Fruit fly (Drosophila melanogaster) whole organism, embryonic: Measurements from ENCODE around the gene CG34163.

Experiments
- Atf-2 ChIP-seq: fragments of 200-800 bp; sonication (Bioruptor generic); optimal IDR thresholded peaks from 2 replicates; lab custom pipeline; 2016; ENCODE audit warnings: missing biosample characterization, missing genetic modification characterization
- BEAF-32 ChIP-seq: fragments of 200-800 bp; sonication (Bioruptor generic); optimal IDR thresholded peaks from 3 replicates; lab custom pipeline; 2017; ENCODE audit warnings: missing biosample characterization, missing genetic modification characterization, mild to moderate bottlenecking, moderate library complexity, missing genetic modification reagents
- CG10267 ChIP-seq: fragments of 200-800 bp; sonication (Bioruptor generic); optimal IDR thresholded peaks from 2 replicates; lab custom pipeline; 2018; ENCODE audit warnings: missing biosample characterization, mild to moderate bottlenecking, missing genetic modification characterization, moderate library complexity
- CG10321 ChIP-seq: fragments of 200-800 bp; sonication (Bioruptor generic); IDR thresholded peaks from 2 replicates; pipeline ENCODE4 v1.3.6; 2022; ENCODE audit warnings: missing biosample characterization, missing genetic modification characterization
- CG11085 ChIP-seq: fragments of 200-800 bp; sonication (Bioruptor generic); IDR thresholded peaks from 2 replicates; pipeline ENCODE4 v1.3.6; 2022; ENCODE audit warnings: missing biosample characterization, missing genetic modification characterization
- CG11560 ChIP-seq: fragments of 200-800 bp; sonication (Bioruptor generic); IDR thresholded peaks from 3 replicates; pipeline ENCODE4 v1.3.6; 2022; ENCODE audit warnings: missing biosample characterization, missing genetic modification characterization
- CG12155 ChIP-seq: fragments of 200-800 bp; sonication (Bioruptor generic); optimal IDR thresholded peaks from 3 replicates; lab custom pipeline; 2016; ENCODE audit warnings: missing biosample characterization, missing genetic modification characterization
- CG12942 ChIP-seq: fragments of 200-800 bp; sonication (Bioruptor generic); optimal IDR thresholded peaks from 3 replicates; lab custom pipeline; 2016; ENCODE audit warnings: missing biosample characterization, missing genetic modification characterization
- CG13296 ChIP-seq: fragments of 200-800 bp; sonication (Bioruptor generic); optimal IDR thresholded peaks from 3 replicates; lab custom pipeline; 2018; ENCODE audit warnings: missing biosample characterization, mild to moderate bottlenecking, missing genetic modification characterization
- CG14860 ChIP-seq: fragments of 200-800 bp; sonication (Bioruptor generic); IDR thresholded peaks from 3 replicates; pipeline ENCODE4 v1.3.6; 2022; ENCODE audit warnings: missing biosample characterization, missing genetic modification characterization; ENCODE audit not compliant: partially characterized antibody
- CG16779 ChIP-seq: fragments of 200-800 bp; sonication (Bioruptor generic); IDR thresholded peaks from 2 replicates; pipeline ENCODE4 v1.3.6; 2022; ENCODE audit warnings: missing biosample characterization, missing genetic modification characterization
- CG17359 ChIP-seq: fragments of 200-800 bp; sonication (Bioruptor generic); optimal IDR thresholded peaks from 3 replicates; lab custom pipeline; 2018; ENCODE audit warnings: missing biosample characterization, mild to moderate bottlenecking, missing genetic modification characterization, moderate library complexity
- CG2120 ChIP-seq: fragments of 200-800 bp; sonication (Bioruptor generic); optimal IDR thresholded peaks from 3 replicates; lab custom pipeline; 2016; ENCODE audit warnings: missing biosample characterization, missing genetic modification characterization
- CG2712 ChIP-seq: fragments of 200-800 bp; optimal IDR thresholded peaks from 3 replicates; lab custom pipeline; 2019; ENCODE audit warnings: missing biosample characterization, mild to moderate bottlenecking, missing genetic modification characterization, moderate library complexity
- CG4282 ChIP-seq: fragments of 200-800 bp; sonication (Bioruptor generic); optimal IDR thresholded peaks from 2 replicates; lab custom pipeline; 2016; ENCODE audit warnings: missing biosample characterization, missing genetic modification characterization
- CG4328 ChIP-seq: fragments of 200-800 bp; sonication (Bioruptor generic); optimal IDR thresholded peaks from 3 replicates; lab custom pipeline; 2017; ENCODE audit warnings: missing biosample characterization, missing genetic modification reagents, missing genetic modification characterization
- CG6254 ChIP-seq: fragments of 200-800 bp; sonication (Bioruptor generic); optimal IDR thresholded peaks from 3 replicates; lab custom pipeline; 2017; ENCODE audit warnings: mild to moderate bottlenecking, missing biosample characterization, missing genetic modification reagents, missing genetic modification characterization
- CG6654 ChIP-seq: fragments of 200-800 bp; sonication (Bioruptor generic); optimal IDR thresholded peaks from 2 replicates; lab custom pipeline; 2017; ENCODE audit warnings: missing biosample characterization, mild to moderate bottlenecking, missing genetic modification characterization
- CG6683 ChIP-seq: fragments of 200-800 bp; sonication (Bioruptor generic); optimal IDR thresholded peaks from 2 replicates; lab custom pipeline; 2017; ENCODE audit warnings: missing biosample characterization, mild to moderate bottlenecking, missing genetic modification characterization, missing genetic modification reagents
- CG7357 ChIP-seq: fragments of 200-800 bp; sonication (Bioruptor generic); IDR thresholded peaks from 3 replicates; pipeline ENCODE4 v1.3.6; 2022; ENCODE audit warnings: missing biosample characterization, missing genetic modification characterization
- CG8359 ChIP-seq: fragments of 200-800 bp; sonication (Bioruptor generic); optimal IDR thresholded peaks from 2 replicates; lab custom pipeline; 2017; ENCODE audit warnings: missing biosample characterization, mild to moderate bottlenecking, missing genetic modification characterization, borderline replicate concordance
- CG9437 ChIP-seq: fragments of 200-800 bp; sonication (Bioruptor generic); optimal IDR thresholded peaks from 2 replicates; lab custom pipeline; 2018; ENCODE audit warnings: missing biosample characterization, mild to moderate bottlenecking, missing genetic modification characterization
- Camta ChIP-seq: fragments of 200-800 bp; sonication (Bioruptor generic); optimal IDR thresholded peaks from 2 replicates; lab custom pipeline; 2016; ENCODE audit warnings: missing biosample characterization, missing genetic modification characterization
- CkIIα-i1 ChIP-seq: fragments of 200-800 bp; sonication (Bioruptor generic); IDR thresholded peaks from 2 replicates; pipeline ENCODE4 v1.3.6; 2022; ENCODE audit warnings: missing biosample characterization, missing genetic modification characterization
- Dbx ChIP-seq: fragments of 200-800 bp; sonication (Bioruptor generic); IDR thresholded peaks from 3 replicates; pipeline ENCODE4 v1.3.6; 2022; ENCODE audit warnings: missing biosample characterization, missing genetic modification characterization
- Dip3 ChIP-seq: fragments of 200-800 bp; sonication (Bioruptor generic); optimal IDR thresholded peaks from 3 replicates; lab custom pipeline; 2016; ENCODE audit warnings: missing biosample characterization, missing genetic modification characterization
- Eip74EF ChIP-seq, 2 experiments: fragments of 200-800 bp in 1 of 2; fragments of >200 bp in 1 of 2; sonication (Bioruptor generic) in 1 of 2; optimal IDR thresholded peaks; 2 replicates each; lab custom pipeline; 2017 to 2019; ENCODE audit warnings: missing biosample characterization in 2 of 2, missing genetic modification characterization in 2 of 2, mild to moderate bottlenecking in 1 of 2, moderate library complexity in 1 of 2
- Hmx ChIP-seq: fragments of 200-800 bp; sonication (Bioruptor generic); optimal IDR thresholded peaks from 2 replicates; lab custom pipeline; 2016; ENCODE audit warnings: missing biosample characterization, missing genetic modification characterization
- Lim3 ChIP-seq: fragments of 200-800 bp; sonication (Bioruptor generic); IDR thresholded peaks from 2 replicates; pipeline ENCODE4 v1.3.6; 2022; ENCODE audit warnings: missing biosample characterization, missing genetic modification characterization
- Lpt ChIP-seq: fragments of >200 bp; optimal IDR thresholded peaks from 2 replicates; lab custom pipeline; 2018; ENCODE audit warnings: missing biosample characterization, missing genetic modification characterization
- Meics ChIP-seq: fragments of 200-800 bp; sonication (Bioruptor generic); optimal IDR thresholded peaks from 2 replicates; lab custom pipeline; 2017; ENCODE audit warnings: missing biosample characterization, mild to moderate bottlenecking, missing genetic modification characterization
- Optix ChIP-seq: fragments of 200-800 bp; sonication (Bioruptor generic); IDR thresholded peaks from 3 replicates; pipeline ENCODE4 v1.3.6; 2022; ENCODE audit warnings: missing biosample characterization, missing genetic modification characterization
- Sin3A ChIP-seq: fragments of >200 bp; optimal IDR thresholded peaks from 2 replicates; lab custom pipeline; 2018
- Spps ChIP-seq: fragments of 200-800 bp; sonication (Bioruptor generic); optimal IDR thresholded peaks from 2 replicates; lab custom pipeline; 2018; ENCODE audit warnings: missing biosample characterization, mild to moderate bottlenecking, missing genetic modification characterization
- ab ChIP-seq: fragments of 200-800 bp; sonication (Bioruptor generic); optimal IDR thresholded peaks from 2 replicates; lab custom pipeline; 2016; ENCODE audit warnings: missing biosample characterization, missing genetic modification characterization
- bab2 ChIP-seq: fragments of 200-800 bp; sonication (Bioruptor generic); optimal IDR thresholded peaks from 2 replicates; lab custom pipeline; 2016; ENCODE audit warnings: missing biosample characterization, missing genetic modification characterization
- cato ChIP-seq: fragments of 200-800 bp; sonication (Bioruptor generic); optimal IDR thresholded peaks from 2 replicates; lab custom pipeline; 2016; ENCODE audit warnings: missing biosample characterization, missing genetic modification characterization, borderline replicate concordance
- chinmo ChIP-seq: fragments of 200-800 bp; sonication (Bioruptor generic); IDR thresholded peaks from 4 replicates; pipeline ENCODE4 v1.3.6; 2022; ENCODE audit warnings: missing biosample characterization, missing genetic modification characterization; ENCODE audit not compliant: partially characterized antibody
- eyg ChIP-seq: fragments of 200-800 bp; sonication (Bioruptor generic); optimal IDR thresholded peaks from 3 replicates; lab custom pipeline; 2016; ENCODE audit warnings: missing biosample characterization, missing genetic modification characterization
- fru ChIP-seq: fragments of >200 bp; optimal IDR thresholded peaks from 2 replicates; lab custom pipeline; 2017
- gem ChIP-seq: fragments of 200-800 bp; sonication (Bioruptor generic); optimal IDR thresholded peaks from 2 replicates; lab custom pipeline; 2019; ENCODE audit warnings: missing biosample characterization, mild to moderate bottlenecking, missing genetic modification characterization, moderate library complexity
- ham ChIP-seq: fragments of 200-800 bp; sonication (Bioruptor generic); IDR thresholded peaks from 2 replicates; pipeline ENCODE4 v1.3.6; 2022; ENCODE audit warnings: missing biosample characterization, missing genetic modification characterization
- hth ChIP-seq: fragments of >200 bp; optimal IDR thresholded peaks from 2 replicates; lab custom pipeline; 2017; ENCODE audit warnings: inconsistent platforms
- kay ChIP-seq: fragments of 200-800 bp; sonication (Bioruptor generic); optimal IDR thresholded peaks from 2 replicates; lab custom pipeline; 2016; ENCODE audit warnings: missing biosample characterization, missing genetic modification characterization
- lab ChIP-seq: fragments of 200-800 bp; sonication (Bioruptor generic); optimal IDR thresholded peaks from 3 replicates; lab custom pipeline; 2017; ENCODE audit warnings: missing biosample characterization, missing genetic modification characterization, mild to moderate bottlenecking, moderate library complexity, missing genetic modification reagents
- luna ChIP-seq: fragments of 200-800 bp; sonication (Bioruptor generic); optimal IDR thresholded peaks from 2 replicates; lab custom pipeline; 2016; ENCODE audit warnings: missing biosample characterization, missing genetic modification characterization
- mld ChIP-seq: fragments of 200-800 bp; sonication (Bioruptor generic); IDR thresholded peaks from 3 replicates; pipeline ENCODE4 v1.3.6; 2022; ENCODE audit warnings: missing biosample characterization, missing genetic modification characterization; ENCODE audit not compliant: partially characterized antibody
- pfk ChIP-seq: fragments of 200-800 bp; sonication (Bioruptor generic); optimal IDR thresholded peaks from 2 replicates; lab custom pipeline; 2018; ENCODE audit warnings: missing biosample characterization, mild to moderate bottlenecking, missing genetic modification characterization, moderate library complexity
- pzg ChIP-seq: fragments of 200-800 bp; sonication (Bioruptor generic); optimal IDR thresholded peaks from 3 replicates; lab custom pipeline; 2018; ENCODE audit warnings: missing biosample characterization, mild to moderate bottlenecking, missing genetic modification characterization, moderate library complexity
- so ChIP-seq: fragments of 200-800 bp; sonication (Bioruptor generic); IDR thresholded peaks from 3 replicates; pipeline ENCODE4 v1.3.6; 2022; ENCODE audit warnings: missing biosample characterization, missing genetic modification characterization
- ttk ChIP-seq: fragments of 200-800 bp; sonication (Bioruptor generic); IDR thresholded peaks from 2 replicates; pipeline ENCODE4 v2.1.2; 2022; ENCODE audit warnings: missing biosample characterization, missing genetic modification characterization

Gene CG34163

DNA sequence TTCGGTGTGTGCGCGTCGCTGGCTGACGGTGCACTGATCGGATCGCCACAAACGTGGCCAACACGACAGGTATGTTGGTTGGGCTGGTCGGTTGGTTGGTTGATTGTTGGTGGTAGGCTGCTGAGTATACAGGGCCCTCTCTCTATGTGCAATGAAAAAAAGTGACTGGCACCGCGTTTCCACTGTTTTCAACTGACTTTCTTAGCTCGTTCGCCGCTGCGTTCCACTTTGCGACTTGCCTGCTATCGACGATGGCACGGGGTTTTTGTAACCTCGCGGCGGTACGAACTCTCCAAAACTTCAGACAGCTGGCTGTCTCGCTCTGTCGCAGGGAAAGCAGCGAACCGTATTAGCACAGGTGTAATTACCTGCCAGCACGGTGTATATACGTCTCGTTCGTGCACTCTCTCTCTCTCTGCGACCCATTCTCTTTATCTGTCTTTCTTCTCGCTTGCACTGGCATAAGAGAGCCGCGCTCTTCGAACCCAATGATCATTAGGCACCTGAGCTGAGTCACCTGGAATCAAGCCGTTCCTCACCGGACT, 17.1 kb upstream of the CG34163 start (continued):
- TF ChIP-seq Lpt (no peak), fru (no peak), Meics (GFP tag; lab: Kevin White, UChicago) (peak; percentile 17), CG14860 (0 out of 3 replicates have a peak, but pooled peaks have one; percentile 33), pzg (no peak), CG6683 (no peak), BEAF-32 (no peak), CG12942 (no peak), CG17359 (tag; lab: Kevin White, UChicago) (peak; percentile 3), cato (GFP tag; lab: Kevin White, UChicago) (no peak), kay (peak; percentile 45), CG9437 (GFP tag; lab: Kevin White, UChicago) (no peak), bab2 (GFP tag; lab: Kevin White, UChicago) (no peak), Eip74EF (GFP tag; optimal IDR thresholded peaks at IDR 0.05; lab: Kevin White, UChicago) (no peak), CG12155 (GFP tag; lab: Kevin White, UChicago) (no peak), Lim3 (GFP tag; lab: Robert Waterston, UW) (no peak), CG10267 (tag; lab: Kevin White, UChicago) (no peak), CG8359 (GFP tag; lab: Kevin White, UChicago) (peak; percentile 27), CG6254 (GFP tag; lab: Kevin White, UChicago) (no peak), luna (no peak), gem (tag; lab: Kevin White, UChicago) (no peak), Dip3 (no peak), CG2712 (tag; lab: Kevin White, UChicago) (peak; percentile 34), CG7357 (no peak), CG4328 (GFP tag; lab: Kevin White, UChicago) (no peak), CG2120 (GFP tag; lab: Kevin White, UChicago) (no peak), Camta (GFP tag; lab: Kevin White, UChicago) (peak; percentile 11), Hmx (GFP tag; lab: Kevin White, UChicago) (no peak), ab (GFP tag; lab: Kevin White, UChicago) (peak; percentile 36), Dbx (GFP tag; lab: Robert Waterston, UW) (peak; percentile 54; the same call in 1 of the 3 replicates), Spps (no peak), so (GFP tag; lab: Robert Waterston, UW) (no peak), chinmo (GFP tag; lab: Robert Waterston, UW) (peak; percentile 88; the same call in 3 of the 4 replicates), pfk (GFP tag; lab: Kevin White, UChicago) (peak; percentile 31), eyg (GFP tag; lab: Kevin White, UChicago) (no peak), mld (no peak), CkIIα-i1 (GFP tag; lab: Robert Waterston, UW) (no peak), hth (lab: Kevin White, UChicago) (no peak), CG10321 (GFP tag; lab: Robert Waterston, UW) (peak; percentile 97), Atf-2 (GFP tag; lab: Kevin White, UChicago) (no peak), CG4282 (GFP tag; lab: Kevin White, UChicago) (no peak), ttk (no peak), CG13296 (GFP tag; lab: Kevin White, UChicago) (no peak), CG11560 (tag; lab: Robert Waterston, UW) (no peak), CG16779 (GFP tag; lab: Robert Waterston, UW) (no peak), lab (GFP tag; lab: Kevin White, UChicago) (peak; percentile 62), Optix (GFP tag; lab: Robert Waterston, UW) (0 out of 3 replicates have a peak, but pooled peaks have one; percentile 35), CG6654 (no peak), Sin3A (lab: Kevin White, UChicago) (no peak), CG11085 (GFP tag; lab: Robert Waterston, UW) (0 out of 2 replicates have a peak, but pooled peaks have one; percentile 52), ham (GFP tag; lab: Robert Waterston, UW) (no peak)
